Worm (Caenorhabditis elegans): Measurements from ENCODE around the gene tag-343.

- TF ChIP-seq ama-1 (optimal IDR thresholded peaks at IDR 0.05) (no peak), scrt-1 (GFP tag; IDR thresholded peaks at IDR 0.05) (no peak), ets-7 (tag; optimal IDR thresholded peaks at IDR 0.05) (no peak), ceh-36 (tag; optimal IDR thresholded peaks at IDR 0.05) (no peak), pes-1 (GFP tag; IDR thresholded peaks at IDR 0.05) (no peak), hnd-1 (tag; optimal IDR thresholded peaks at IDR 0.05) (no peak), tbx-11 (GFP tag; IDR thresholded peaks at IDR 0.05) (no peak), B0310.2 (tag; optimal IDR thresholded peaks at IDR 0.05) (no peak), aly-1 (tag; optimal IDR thresholded peaks at IDR 0.05) (no peak), hmg-4 (GFP tag; optimal IDR thresholded peaks at IDR 0.05) (no peak), sea-1 (GFP tag; conservative IDR thresholded peaks at IDR 0.05) (no peak), flt-1 (GFP tag; IDR thresholded peaks at IDR 0.05) (no peak), tbx-37 (GFP tag; conservative IDR thresholded peaks at IDR 0.05) (no peak), hmbx-1 (tag; optimal IDR thresholded peaks at IDR 0.05) (no peak)
These were observed 49.3 kb downstream of the tag-343 start for ce11 chrX:16625078-16625808.
